Worm (Caenorhabditis elegans): ENCODE data around the gene F11A5.5.

Gene F11A5.5

DNA sequence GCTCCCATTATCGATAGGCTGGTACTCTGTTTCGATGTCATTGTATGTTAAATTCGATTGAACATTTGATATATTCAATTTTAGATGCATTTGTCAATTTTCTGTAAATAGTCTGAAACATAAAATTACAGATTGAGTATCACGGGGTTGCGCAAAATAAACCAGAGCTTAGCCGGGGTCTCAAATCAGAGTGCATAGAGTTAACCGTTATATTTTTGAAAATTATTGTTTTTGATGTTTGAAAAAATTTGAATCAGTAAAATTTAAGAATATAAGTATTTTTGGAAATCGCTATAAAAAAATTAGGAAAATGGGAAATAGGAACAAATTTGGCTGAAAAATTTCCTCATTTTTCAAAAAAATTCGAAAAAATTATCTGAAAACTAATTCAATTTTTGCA, 38.5 kb upstream of the F11A5.5 start, which contains the start of gene F10A3.17:
Gene F10A3.17, minus strand, starts transcription at position 101 of the 400 bp plus-strand sequence.
- TF ChIP-seq nhr-12 (tag; optimal IDR thresholded peaks at IDR 0.05) (no peak), nhr-2 (tag; optimal IDR thresholded peaks at IDR 0.05) (no peak), mep-1 (tag; optimal IDR thresholded peaks at IDR 0.05) (no peak), elt-1 (tag; optimal IDR thresholded peaks at IDR 0.05; ENCODE audit: borderline replicate concordance, insufficient read depth) (no peak), zip-8 (tag; optimal IDR thresholded peaks at IDR 0.05) (no peak), lin-32 (GFP tag; optimal IDR thresholded peaks at IDR 0.05) (no peak), ceh-43 (GFP tag; optimal IDR thresholded peaks at IDR 0.05) (no peak)

DNA sequence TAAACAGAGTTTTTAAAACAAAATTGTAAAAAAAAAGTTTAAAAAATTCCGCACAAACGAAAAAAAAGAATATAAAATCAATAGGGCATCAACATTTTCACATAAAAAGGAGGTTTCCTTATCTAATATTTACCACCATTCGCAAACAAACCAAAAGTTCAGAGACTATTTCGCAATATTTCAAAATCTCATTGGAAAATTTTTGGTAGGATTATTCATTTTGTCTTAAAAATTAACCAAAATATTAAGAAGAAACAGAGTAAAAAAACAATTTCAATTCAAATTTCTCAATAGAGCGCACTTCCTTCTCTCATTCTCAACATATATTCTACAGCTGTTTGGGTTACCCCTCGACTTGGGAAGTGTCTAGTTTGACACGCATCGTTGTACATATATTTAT, 38.0 kb upstream of the F11A5.5 start:
- TF ChIP-seq ztf-11 (tag; optimal IDR thresholded peaks at IDR 0.05) (no peak), nhr-12 (tag; optimal IDR thresholded peaks at IDR 0.05) (no peak), ham-2 (GFP tag; optimal IDR thresholded peaks at IDR 0.05) (no peak), elt-3 (tag; optimal IDR thresholded peaks at IDR 0.05) (no peak), bed-3 (GFP tag; optimal IDR thresholded peaks at IDR 0.05) (no peak), zip-8 (tag; optimal IDR thresholded peaks at IDR 0.05) (no peak), blmp-1 (tag; optimal IDR thresholded peaks at IDR 0.05) (no peak), hlh-1 (tag; optimal IDR thresholded peaks at IDR 0.05) (no peak), lsy-2 (tag; optimal IDR thresholded peaks at IDR 0.05) (no peak), cnd-1 (tag; optimal IDR thresholded peaks at IDR 0.05) (no peak)

- TF ChIP-seq zip-8 (tag; optimal IDR thresholded peaks at IDR 0.05) (no peak), nhr-76 (tag; optimal IDR thresholded peaks at IDR 0.05) (no peak), ces-1 (GFP tag; optimal IDR thresholded peaks at IDR 0.05) (no peak), unc-62 (GFP tag; optimal IDR thresholded peaks at IDR 0.05) (no peak), mep-1 (tag; optimal IDR thresholded peaks at IDR 0.05) (no peak), lin-13 (tag; optimal IDR thresholded peaks at IDR 0.05) (no peak), elt-3 (tag; optimal IDR thresholded peaks at IDR 0.05) (no peak), ztf-11 (tag; optimal IDR thresholded peaks at IDR 0.05) (no peak), lsy-2 (tag; optimal IDR thresholded peaks at IDR 0.05) (no peak), nhr-2 (tag; optimal IDR thresholded peaks at IDR 0.05) (no peak), elt-1 (tag; optimal IDR thresholded peaks at IDR 0.05; ENCODE audit: borderline replicate concordance, insufficient read depth) (no peak), bed-3 (GFP tag; optimal IDR thresholded peaks at IDR 0.05) (no peak), tbx-8 (GFP tag; optimal IDR thresholded peaks at IDR 0.05) (no peak), nhr-237 (tag; optimal IDR thresholded peaks at IDR 0.05) (no peak), cnd-1 (tag; optimal IDR thresholded peaks at IDR 0.05) (no peak), ceh-39 (tag; optimal IDR thresholded peaks at IDR 0.05) (no peak), nhr-12 (tag; optimal IDR thresholded peaks at IDR 0.05) (no peak)
Observed at ce11 chrV:16162124-16162735, 35.9 kb upstream of the F11A5.5 start, which contains the start of the genes str-109 and F10A3.11. Gene str-109 (minus strand): TSS chrV:16162224. Gene F10A3.11 (plus strand): TSS chrV:16162685.

- no peak for TF ChIP-seq bed-3 (GFP tag; optimal IDR thresholded peaks at IDR 0.05)
- TF ChIP-seq flh-1 (GFP tag; optimal IDR thresholded peaks at IDR 0.05), result no peak
- TF ChIP-seq unc-39 (tag; optimal IDR thresholded peaks at IDR 0.05), result no peak
- TF ChIP-seq lin-32 (GFP tag; optimal IDR thresholded peaks at IDR 0.05), result no peak
- no peak for TF ChIP-seq pha-4 (tag; optimal IDR thresholded peaks at IDR 0.05)
- no peak for TF ChIP-seq snpc-4 (tag; optimal IDR thresholded peaks at IDR 0.05)
- no peak for TF ChIP-seq mls-2 (tag; optimal IDR thresholded peaks at IDR 0.05)
- TF ChIP-seq ztf-11 (tag; optimal IDR thresholded peaks at IDR 0.05), result no peak
- no peak for TF ChIP-seq drap-1 (GFP tag; optimal IDR thresholded peaks at IDR 0.05)
- no peak for TF ChIP-seq blmp-1 (tag; optimal IDR thresholded peaks at IDR 0.05)
- no peak for TF ChIP-seq cnd-1 (tag; optimal IDR thresholded peaks at IDR 0.05)
- TF ChIP-seq mab-5 (tag; optimal IDR thresholded peaks at IDR 0.05), result no peak
- no peak for TF ChIP-seq lin-13 (tag; optimal IDR thresholded peaks at IDR 0.05)
- no peak for TF ChIP-seq tbx-8 (GFP tag; optimal IDR thresholded peaks at IDR 0.05)
Observed at ce11 chrV:16163719-16164118, 34.4 kb upstream of the F11A5.5 start, which contains the start of gene F10A3.12. Gene F10A3.12 (plus strand): TSS chrV:16164019.

ce11 chrV:16165936-16166335, 32.2 kb upstream of the F11A5.5 start, which contains the start of gene str-108:
Gene str-108 (plus strand): TSS chrV:16166236.
- TF ChIP-seq pha-4 (tag; optimal IDR thresholded peaks at IDR 0.05) (no peak), ces-1 (GFP tag; optimal IDR thresholded peaks at IDR 0.05) (no peak), nhr-76 (tag; optimal IDR thresholded peaks at IDR 0.05) (no peak), nhr-12 (tag; optimal IDR thresholded peaks at IDR 0.05) (no peak), M03D4.4 (tag; optimal IDR thresholded peaks at IDR 0.05) (no peak), ceh-39 (tag; optimal IDR thresholded peaks at IDR 0.05) (no peak), lsy-2 (tag; optimal IDR thresholded peaks at IDR 0.05) (no peak), zip-8 (tag; optimal IDR thresholded peaks at IDR 0.05) (no peak), bed-3 (GFP tag; optimal IDR thresholded peaks at IDR 0.05) (no peak), unc-120 (tag; optimal IDR thresholded peaks at IDR 0.05; ENCODE audit: poor library complexity, severe bottlenecking) (no peak), ceh-43 (GFP tag; optimal IDR thresholded peaks at IDR 0.05) (no peak), elt-1 (tag; optimal IDR thresholded peaks at IDR 0.05; ENCODE audit: borderline replicate concordance, insufficient read depth) (no peak), ceh-83 (GFP tag; optimal IDR thresholded peaks at IDR 0.05) (no peak), unc-62 (GFP tag; optimal IDR thresholded peaks at IDR 0.05) (no peak)
